Worm (Caenorhabditis elegans) whole organism, L1 larva: ENCODE results near the gene dnj-2.
A peak's percentile ranks its signal among the peaks of the same experiment; 100 is the strongest.

ENCODE experiments used
- alr-1 ChIP-seq: fragments of 200-800 bp; sonication (Bioruptor generic); optimal IDR thresholded peaks from 2 replicates; lab custom pipeline; 2018; ENCODE audit warnings: borderline replicate concordance, mild to moderate bottlenecking, missing genetic modification characterization, missing compliant biosample characterization
- ama-1 ChIP-seq: fragments of 150-350 bp; optimal IDR thresholded peaks from 2 replicates; lab custom pipeline; 2014
- dpl-1 ChIP-seq, 3 experiments: fragments of 150-350 bp in 2 of 3; sonication (generic microtip) in 1 of 3; optimal IDR thresholded peaks; 2 replicates each; lab custom pipeline; 2014 to 2017; ENCODE audit warnings: missing biosample characterization in 3 of 3, missing genetic modification characterization in 3 of 3, missing genetic modification reagents in 3 of 3
- dsc-1 ChIP-seq: sonication (generic microtip); optimal IDR thresholded peaks from 2 replicates; lab custom pipeline; 2016; ENCODE audit warnings: mild to moderate bottlenecking, missing genetic modification characterization, missing compliant biosample characterization
- elt-3 ChIP-seq, 6 experiments: fragments of 150-350 bp in 1 of 6; sonication (generic microtip); optimal IDR thresholded peaks; 2 replicates each; lab custom pipeline; 2017 to 2018; ENCODE audit warnings: missing biosample characterization in 6 of 6, missing genetic modification characterization in 6 of 6, inconsistent platforms in 1 of 6
- fkh-10 ChIP-seq: sonication (generic microtip); optimal IDR thresholded peaks from 2 replicates; lab custom pipeline; 2017; ENCODE audit warnings: missing biosample characterization, missing genetic modification reagents, missing genetic modification characterization
- lin-35 ChIP-seq, 2 experiments: fragments of 150-350 bp; optimal IDR thresholded peaks; 2 replicates each; lab custom pipeline; 2014; ENCODE audit warnings: missing biosample characterization in 2 of 2, missing genetic modification characterization in 2 of 2, missing genetic modification reagents in 2 of 2
- lsy-2 ChIP-seq, 2 experiments: fragments of 150-350 bp; optimal IDR thresholded peaks; 2 replicates each; lab custom pipeline; 2014; ENCODE audit warnings: missing biosample characterization in 2 of 2, missing genetic modification characterization in 2 of 2
- nhr-11 ChIP-seq: fragments of 150-350 bp; optimal IDR thresholded peaks from 2 replicates; lab custom pipeline; 2014; ENCODE audit warnings: missing biosample characterization, missing genetic modification characterization
- nhr-237 ChIP-seq: fragments of 150-350 bp; optimal IDR thresholded peaks from 2 replicates; lab custom pipeline; 2014; ENCODE audit warnings: missing biosample characterization, missing genetic modification characterization
- nhr-28 ChIP-seq: fragments of 150-350 bp; optimal IDR thresholded peaks from 2 replicates; lab custom pipeline; 2014; ENCODE audit warnings: missing biosample characterization, missing genetic modification characterization
- tbx-2 ChIP-seq: sonication (generic microtip); optimal IDR thresholded peaks from 2 replicates; lab custom pipeline; 2016; ENCODE audit warnings: missing genetic modification characterization, missing compliant biosample characterization
- unc-30 ChIP-seq: sonication (generic microtip); optimal IDR thresholded peaks from 2 replicates; lab custom pipeline; 2017; ENCODE audit warnings: missing biosample characterization, missing genetic modification characterization
- ztf-11 ChIP-seq, 2 experiments: sonication (generic microtip); optimal IDR thresholded peaks; 2 replicates each; lab custom pipeline; 2016 to 2017; ENCODE audit warnings: missing genetic modification characterization in 2 of 2, missing biosample characterization in 1 of 2, missing compliant biosample characterization in 1 of 2

ce11 chrIV:11319884-11320362 is 6.1 kb upstream of the dnj-2 start, which contains the start of gene B0035.18:
- TF ChIP-seq dsc-1 (no peak), unc-30 (no peak), alr-1 (tag; lab: Kevin White, UChicago) (no peak), nhr-11 (no peak), nhr-237 (tag; lab: Kevin White, UChicago) (no peak), lsy-2 (tag; optimal IDR thresholded peaks at IDR 0.05; lab: Kevin White, UChicago) (peak in 1 of 2 experiments; percentile 40), dpl-1 (GFP tag; optimal IDR thresholded peaks at IDR 0.05; lab: Kevin White, UChicago) (no peak), nhr-28 (tag; lab: Kevin White, UChicago) (no peak), elt-3 (tag; optimal IDR thresholded peaks at IDR 0.05; lab: Kevin White, UChicago) (no peak), ama-1 (lab: Kevin White, UChicago) (no peak), lin-35 (GFP tag; optimal IDR thresholded peaks at IDR 0.05; lab: Kevin White, UChicago) (no peak), fkh-10 (GFP tag; lab: Kevin White, UChicago) (no peak), ztf-11 (tag; optimal IDR thresholded peaks at IDR 0.05; lab: Kevin White, UChicago) (no peak), tbx-2 (tag; lab: Kevin White, UChicago) (no peak)
